Worm (Caenorhabditis elegans): ENCODE results near the gene ZC190.2.

DNA sequence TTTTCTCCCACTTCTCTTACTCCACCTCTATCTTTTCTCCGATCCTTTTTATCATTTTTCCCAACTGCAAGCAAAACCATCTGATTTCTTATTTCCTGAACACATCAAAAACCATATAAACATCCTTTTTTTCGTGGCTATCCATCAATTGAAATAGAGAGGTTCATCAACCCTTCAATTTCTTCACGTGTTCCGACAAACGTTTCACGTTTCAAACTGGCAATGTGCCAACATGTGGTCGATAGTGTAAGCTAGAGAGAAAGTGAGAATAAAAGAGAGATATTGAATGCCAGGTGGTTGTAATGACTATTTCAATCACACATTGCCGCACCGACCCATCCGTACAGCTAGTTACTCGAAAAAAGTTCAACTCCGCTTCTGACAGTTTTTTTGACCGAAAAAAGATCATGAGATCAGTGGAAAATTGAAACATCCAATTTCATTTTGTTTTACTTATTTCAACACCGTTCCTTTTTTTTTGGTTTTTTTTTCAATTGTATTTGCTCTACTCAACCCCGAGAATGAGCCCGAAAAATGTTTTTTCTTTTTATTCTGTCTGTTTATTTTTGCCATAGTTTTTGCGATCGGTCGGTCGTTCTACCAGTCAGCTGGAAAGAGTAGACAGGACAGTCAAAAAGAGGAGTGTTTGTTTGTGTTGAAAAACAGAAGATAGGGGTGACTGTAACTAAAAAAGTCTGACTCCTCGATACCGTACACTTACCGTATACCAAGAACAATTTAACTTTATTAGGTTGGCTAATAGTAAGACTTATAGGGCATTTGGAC is 22.4 kb upstream of the ZC190.2 start:
- no peak for TF ChIP-seq dao-5 (tag; optimal IDR thresholded peaks at IDR 0.05)
- no peak for TF ChIP-seq W03F9.2 (tag; optimal IDR thresholded peaks at IDR 0.05)

All from whole organism, L4/young adult.